Worm (Caenorhabditis elegans): ENCODE results near the gene tag-321.

Gene tag-321

DNA sequence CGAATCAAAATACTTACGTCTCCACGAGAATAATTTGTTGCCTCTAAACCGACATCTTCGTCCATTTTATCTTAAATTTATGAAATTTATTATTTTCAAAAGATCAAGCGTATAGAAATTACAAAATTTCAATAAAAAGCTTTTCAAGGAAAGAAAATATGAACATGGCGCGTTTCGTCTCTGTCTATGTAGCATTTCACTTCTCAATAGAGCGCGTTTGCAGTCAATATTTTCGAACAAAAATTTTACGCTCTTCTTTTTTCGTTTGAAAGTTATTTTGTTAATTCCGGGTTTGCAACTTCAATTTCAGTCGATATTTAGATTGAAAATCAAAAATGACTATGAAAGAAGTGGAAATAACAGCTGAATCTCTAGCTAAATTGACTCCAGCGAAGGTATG, 9.4 kb downstream of the tag-321 start, which contains the start of the genes hcf-1 and swd-2.2:
hcf-1 (minus strand) TSS at position 70 of the 400 bp plus-strand sequence.
swd-2.2 (plus strand) TSS at position 206 of the 400 bp plus-strand sequence.
- peak; percentile 93 for TF ChIP-seq lin-38 (GFP tag; IDR thresholded peaks at IDR 0.05)
- TF ChIP-seq hif-1 (tag; optimal IDR thresholded peaks at IDR 0.05) = no peak
- peak; percentile 43 for TF ChIP-seq mes-2 (tag; optimal IDR thresholded peaks at IDR 0.05; ENCODE audit: poor library complexity, severe bottlenecking)
- TF ChIP-seq nhr-77 (tag; optimal IDR thresholded peaks at IDR 0.05) = peak; percentile 8
- TF ChIP-seq snpc-4 (tag; optimal IDR thresholded peaks at IDR 0.05) = no peak
- TF ChIP-seq dpl-1 (GFP tag; optimal IDR thresholded peaks at IDR 0.05) = peak; percentile 58
- TF ChIP-seq ZK546.5 (tag; optimal IDR thresholded peaks at IDR 0.05) = no peak
- peak; percentile 50 for TF ChIP-seq aha-1 (tag)
- TF ChIP-seq F26F4.8 (GFP tag; conservative IDR thresholded peaks at IDR 0.05) = no peak
- TF ChIP-seq nhr-28 (tag; optimal IDR thresholded peaks at IDR 0.05) = peak; percentile 22
- peak in 1 of 2 experiments; percentile 63 for TF ChIP-seq lsy-2 (tag; optimal IDR thresholded peaks at IDR 0.05)
- peak; percentile 47 for TF ChIP-seq T20F7.1 (GFP tag; optimal IDR thresholded peaks at IDR 0.05)
- TF ChIP-seq zag-1 (tag; optimal IDR thresholded peaks at IDR 0.05) = no peak

DNA sequence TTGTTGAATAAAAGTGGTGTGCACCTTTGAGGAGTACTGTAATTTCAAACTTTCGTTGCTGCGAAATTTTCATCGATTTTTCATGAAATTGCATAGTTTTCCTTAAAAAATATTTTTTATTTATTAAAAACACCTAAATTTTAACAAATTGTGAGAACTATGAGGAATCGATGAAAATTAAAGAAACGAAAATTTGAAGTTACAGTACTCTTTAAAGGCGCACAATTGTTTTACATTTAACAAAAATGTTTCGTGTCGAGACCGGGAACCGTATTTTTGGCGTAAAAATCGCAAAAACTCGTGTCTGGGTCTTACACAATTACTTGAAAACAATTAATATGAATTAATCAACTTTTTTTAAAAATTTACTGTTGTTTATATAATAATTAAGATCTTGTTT, 13.5 kb downstream of the tag-321 start, which contains the start of gene rdl-1:
rdl-1 (minus strand) TSS at position 101 of the 400 bp plus-strand sequence.
- TF ChIP-seq lir-3 (tag; optimal IDR thresholded peaks at IDR 0.05) = no peak
- no peak for TF ChIP-seq attf-4 (tag; optimal IDR thresholded peaks at IDR 0.05)
- TF ChIP-seq nhr-42 (GFP tag; IDR thresholded peaks at IDR 0.05) = no peak
- TF ChIP-seq duxl-1 (tag; optimal IDR thresholded peaks at IDR 0.05; ENCODE audit: poor library complexity) = no peak
- no peak for TF ChIP-seq skn-1 (tag; optimal IDR thresholded peaks at IDR 0.05)
- TF ChIP-seq R02D3.7 (tag; optimal IDR thresholded peaks at IDR 0.05) = no peak
- no peak for TF ChIP-seq F44E2.7 (GFP tag; IDR thresholded peaks at IDR 0.05)
- TF ChIP-seq mxl-2 (GFP tag; conservative IDR thresholded peaks at IDR 0.05) = no peak
- TF ChIP-seq Y75B8A.6 (GFP tag; IDR thresholded peaks at IDR 0.05) = no peak
- no peak for TF ChIP-seq madf-9 (GFP tag; conservative IDR thresholded peaks at IDR 0.05)
- no peak for TF ChIP-seq lin-29 (GFP tag; IDR thresholded peaks at IDR 0.05)
- TF ChIP-seq mes-2 (tag; optimal IDR thresholded peaks at IDR 0.05; ENCODE audit: poor library complexity, severe bottlenecking) = no peak
- TF ChIP-seq zip-2 (tag; optimal IDR thresholded peaks at IDR 0.05) = no peak
- TF ChIP-seq fos-1 (tag; optimal IDR thresholded peaks at IDR 0.05) = no peak
- no peak for TF ChIP-seq lin-15B (tag; optimal IDR thresholded peaks at IDR 0.05)
- no peak for TF ChIP-seq F37D6.2 (tag; optimal IDR thresholded peaks at IDR 0.05)
- no peak for TF ChIP-seq unc-62 (GFP tag; optimal IDR thresholded peaks at IDR 0.05 in 1 of 2)
- TF ChIP-seq unc-62 (tag; optimal IDR thresholded peaks at IDR 0.05) = no peak
- no peak for TF ChIP-seq Y105C5A.15 (GFP tag; IDR thresholded peaks at IDR 0.05)
- TF ChIP-seq hif-1 (tag; optimal IDR thresholded peaks at IDR 0.05) = no peak

DNA sequence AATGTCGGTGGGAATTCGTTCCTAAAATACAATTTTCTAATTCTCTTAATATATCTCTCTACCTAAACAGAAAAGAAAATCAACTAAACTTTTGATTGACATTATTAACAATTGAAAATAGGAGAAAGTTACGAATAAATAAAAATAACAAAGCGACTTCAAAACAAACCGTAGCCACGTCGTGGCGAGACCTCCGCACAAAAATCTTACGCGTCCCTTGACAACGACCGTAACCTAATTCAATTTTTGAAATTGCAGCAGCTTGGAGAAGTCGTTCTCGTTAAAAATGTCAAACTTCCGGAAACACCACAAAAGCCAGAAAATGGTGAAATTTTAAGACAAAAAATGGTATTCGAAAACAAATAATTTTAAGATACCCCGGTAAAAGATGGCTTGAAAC, 19.3 kb downstream of the tag-321 start:
- TF ChIP-seq lin-38 (GFP tag; IDR thresholded peaks at IDR 0.05) (0 out of 2 replicates have a peak, but pooled peaks have one; percentile 5), ceh-82 (tag; optimal IDR thresholded peaks at IDR 0.05) (no peak), unc-62 (GFP tag; optimal IDR thresholded peaks at IDR 0.05 in 1 of 2) (peak in 1 of 2 experiments; percentile 73), unc-62 (tag; optimal IDR thresholded peaks at IDR 0.05) (no peak), snpc-1.2 (GFP tag; IDR thresholded peaks at IDR 0.05) (peak; percentile 67; the same call in 1 of the 2 replicates)

DNA sequence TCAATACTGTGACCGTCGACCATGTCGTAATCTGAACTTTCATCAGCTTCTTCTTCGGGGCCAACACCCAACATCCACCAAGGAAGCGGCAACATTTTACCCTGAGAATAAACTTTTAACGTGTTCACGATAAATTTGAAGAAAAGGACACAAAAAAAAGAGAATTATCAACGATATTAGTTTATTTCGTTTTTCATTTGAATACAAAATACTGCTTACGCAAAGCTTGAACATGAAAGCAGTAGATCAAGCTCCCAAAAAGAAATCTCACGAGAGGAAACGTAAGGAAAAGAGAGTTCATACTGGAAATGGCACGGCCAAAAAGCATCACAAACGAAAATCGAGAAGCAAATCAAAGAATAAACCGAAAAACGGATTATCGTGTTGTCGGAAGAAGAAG, 19.9 kb downstream of the tag-321 start, which contains the start of the genes C46A5.6 and C46A5.1:
C46A5.6 (minus strand) TSS at position 101 of the 400 bp plus-strand sequence.
C46A5.1 (plus strand) TSS at position 184 of the 400 bp plus-strand sequence.
- TF ChIP-seq pha-4 (GFP tag; IDR thresholded peaks at IDR 0.05) (no peak), pha-4 (tag; optimal IDR thresholded peaks at IDR 0.05) (no peak), ceh-32 (tag; optimal IDR thresholded peaks at IDR 0.05; ENCODE audit: poor library complexity) (no peak)
